Fruit fly (Drosophila melanogaster) whole organism, embryonic: Measurements from ENCODE around the gene VGlut.

Experiments used
- Aef1 ChIP-seq: fragments of 200-800 bp; sonication (Bioruptor generic); IDR thresholded peaks from 3 replicates; pipeline ENCODE4 v1.3.6; 2022; ENCODE audit warnings: missing biosample characterization, missing genetic modification characterization
- B-H1 ChIP-seq: fragments of 200-800 bp; sonication (Bioruptor generic); IDR thresholded peaks from 3 replicates; pipeline ENCODE4 v1.3.6; 2022; ENCODE audit warnings: missing biosample characterization, missing genetic modification characterization
- Bteb2 ChIP-seq: fragments of 200-800 bp; sonication (Bioruptor generic); optimal IDR thresholded peaks from 2 replicates; lab custom pipeline; 2016; ENCODE audit warnings: missing biosample characterization, missing genetic modification characterization
- CG11695 ChIP-seq: fragments of 200-800 bp; sonication (Bioruptor generic); IDR thresholded peaks from 3 replicates; pipeline ENCODE4 v1.3.6; 2022; ENCODE audit warnings: missing biosample characterization, missing genetic modification characterization
- CG13894 ChIP-seq: fragments of 200-800 bp; sonication (Bioruptor generic); optimal IDR thresholded peaks from 3 replicates; lab custom pipeline; 2018; ENCODE audit warnings: missing biosample characterization, mild to moderate bottlenecking, missing genetic modification characterization, moderate library complexity
- CG14860 ChIP-seq: fragments of 200-800 bp; sonication (Bioruptor generic); IDR thresholded peaks from 3 replicates; pipeline ENCODE4 v1.3.6; 2022; ENCODE audit warnings: missing biosample characterization, missing genetic modification characterization; ENCODE audit not compliant: partially characterized antibody
- CG15601 ChIP-seq: fragments of 200-800 bp; sonication (Bioruptor generic); optimal IDR thresholded peaks from 3 replicates; lab custom pipeline; 2019; ENCODE audit warnings: missing biosample characterization, mild to moderate bottlenecking, missing genetic modification characterization, moderate library complexity
- CG18262 ChIP-seq: fragments of 200-800 bp; optimal IDR thresholded peaks from 3 replicates; lab custom pipeline; 2019; ENCODE audit warnings: missing biosample characterization, mild to moderate bottlenecking, missing genetic modification characterization, moderate library complexity
- CG2199 ChIP-seq: fragments of 200-800 bp; sonication (Bioruptor generic); IDR thresholded peaks from 3 replicates; pipeline ENCODE4 v1.3.6; 2022; ENCODE audit warnings: missing biosample characterization, missing genetic modification characterization
- CG2889 ChIP-seq: fragments of 200-800 bp; sonication (Bioruptor generic); IDR thresholded peaks from 3 replicates; pipeline ENCODE4 v1.3.6; 2022; ENCODE audit warnings: missing biosample characterization, missing genetic modification characterization
- CG32767 ChIP-seq: fragments of 200-800 bp; sonication (Bioruptor generic); IDR thresholded peaks from 2 replicates; pipeline ENCODE4 v1.3.6; 2022; ENCODE audit warnings: missing biosample characterization, missing genetic modification characterization
- CG4617 ChIP-seq: fragments of 200-800 bp; sonication (Bioruptor generic); optimal IDR thresholded peaks from 3 replicates; lab custom pipeline; 2016; ENCODE audit warnings: missing biosample characterization, missing genetic modification characterization, borderline replicate concordance
- CG4707 ChIP-seq: fragments of 200-800 bp; sonication (Bioruptor generic); optimal IDR thresholded peaks from 2 replicates; lab custom pipeline; 2018; ENCODE audit warnings: missing biosample characterization, mild to moderate bottlenecking, missing genetic modification characterization, moderate library complexity
- CG5953 ChIP-seq: fragments of 200-800 bp; sonication (Bioruptor generic); IDR thresholded peaks from 2 replicates; pipeline ENCODE4 v1.3.6; 2022; ENCODE audit warnings: missing biosample characterization, missing genetic modification characterization
- CG7839 ChIP-seq: fragments of 200-800 bp; sonication (Bioruptor generic); optimal IDR thresholded peaks from 3 replicates; lab custom pipeline; 2018; ENCODE audit warnings: missing biosample characterization, mild to moderate bottlenecking, missing genetic modification characterization, moderate library complexity
- CG8359 ChIP-seq: fragments of 200-800 bp; sonication (Bioruptor generic); optimal IDR thresholded peaks from 2 replicates; lab custom pipeline; 2017; ENCODE audit warnings: missing biosample characterization, mild to moderate bottlenecking, missing genetic modification characterization, borderline replicate concordance
- CHES-1-like ChIP-seq: fragments of 200-800 bp; sonication (Bioruptor generic); optimal IDR thresholded peaks from 2 replicates; lab custom pipeline; 2016; ENCODE audit warnings: missing biosample characterization, missing genetic modification characterization
- Elba2 ChIP-seq: fragments of 200-800 bp; sonication (Bioruptor generic); optimal IDR thresholded peaks from 3 replicates; lab custom pipeline; 2016; ENCODE audit warnings: missing biosample characterization, missing genetic modification characterization
- HLH54F ChIP-seq: fragments of 200-800 bp; sonication (Bioruptor generic); optimal IDR thresholded peaks from 3 replicates; lab custom pipeline; 2016; ENCODE audit warnings: missing biosample characterization, missing genetic modification characterization
- Hr3 ChIP-seq: fragments of 200-800 bp; sonication (Bioruptor generic); optimal IDR thresholded peaks from 3 replicates; lab custom pipeline; 2016; ENCODE audit warnings: missing biosample characterization, missing genetic modification characterization
- Hsf ChIP-seq: fragments of 200-800 bp; sonication (Bioruptor generic); optimal IDR thresholded peaks from 3 replicates; lab custom pipeline; 2016; ENCODE audit warnings: missing biosample characterization, missing genetic modification characterization
- MBD-R2 ChIP-seq: fragments of 200-800 bp; sonication (Bioruptor generic); IDR thresholded peaks from 2 replicates; pipeline ENCODE4 v1.3.6; 2022; ENCODE audit warnings: missing biosample characterization, missing genetic modification characterization
- Meics ChIP-seq: fragments of 200-800 bp; sonication (Bioruptor generic); optimal IDR thresholded peaks from 2 replicates; lab custom pipeline; 2017; ENCODE audit warnings: missing biosample characterization, mild to moderate bottlenecking, missing genetic modification characterization
- NFAT ChIP-seq: fragments of 200-800 bp; sonication (Bioruptor generic); IDR thresholded peaks from 2 replicates; pipeline ENCODE4 v1.3.6; 2022; ENCODE audit warnings: missing biosample characterization, missing genetic modification characterization
- Nf-YA ChIP-seq: fragments of 200-800 bp; sonication (Bioruptor generic); IDR thresholded peaks from 2 replicates; pipeline ENCODE4 v1.3.6; 2022; ENCODE audit warnings: missing biosample characterization, missing genetic modification characterization
- NfI ChIP-seq: fragments of 200-800 bp; sonication (Bioruptor generic); optimal IDR thresholded peaks from 3 replicates; lab custom pipeline; 2018; ENCODE audit warnings: missing biosample characterization, mild to moderate bottlenecking, missing genetic modification characterization, moderate library complexity
- Opbp ChIP-seq: fragments of 200-800 bp; sonication (Bioruptor generic); IDR thresholded peaks from 3 replicates; pipeline ENCODE4 v1.3.6; 2022; ENCODE audit warnings: missing biosample characterization, missing genetic modification characterization; ENCODE audit not compliant: partially characterized antibody
- Poxn ChIP-seq: fragments of 200-800 bp; sonication (Bioruptor generic); IDR thresholded peaks from 2 replicates; pipeline ENCODE4 v1.3.6; 2022; ENCODE audit warnings: missing biosample characterization, missing genetic modification characterization
- Sry-δ ChIP-seq: fragments of 200-800 bp; sonication (Bioruptor generic); optimal IDR thresholded peaks from 2 replicates; lab custom pipeline; 2016; ENCODE audit warnings: missing biosample characterization, missing genetic modification characterization
- bowl ChIP-seq: fragments of 200-800 bp; sonication (Bioruptor generic); IDR thresholded peaks from 2 replicates; pipeline ENCODE4 v1.3.6; 2022; ENCODE audit warnings: missing biosample characterization, missing genetic modification characterization
- dysf ChIP-seq: fragments of 200-800 bp; sonication (Bioruptor generic); IDR thresholded peaks from 3 replicates; pipeline ENCODE4 v1.3.6; 2022; ENCODE audit warnings: missing biosample characterization, missing genetic modification characterization
- emc ChIP-seq: fragments of 200-800 bp; sonication (Bioruptor generic); optimal IDR thresholded peaks from 2 replicates; lab custom pipeline; 2016; ENCODE audit warnings: missing biosample characterization, missing genetic modification characterization
- gem ChIP-seq: fragments of 200-800 bp; sonication (Bioruptor generic); optimal IDR thresholded peaks from 2 replicates; lab custom pipeline; 2019; ENCODE audit warnings: missing biosample characterization, mild to moderate bottlenecking, missing genetic modification characterization, moderate library complexity
- h ChIP-seq: fragments of >200 bp; optimal IDR thresholded peaks from 2 replicates; lab custom pipeline; 2017
- her ChIP-seq: fragments of 200-800 bp; sonication (Bioruptor generic); optimal IDR thresholded peaks from 2 replicates; lab custom pipeline; 2016; ENCODE audit warnings: missing biosample characterization, missing genetic modification characterization
- hth ChIP-seq: fragments of >200 bp; optimal IDR thresholded peaks from 2 replicates; lab custom pipeline; 2017; ENCODE audit warnings: inconsistent platforms
- kah ChIP-seq: fragments of 200-800 bp; sonication (Bioruptor generic); optimal IDR thresholded peaks from 2 replicates; lab custom pipeline; 2018; ENCODE audit warnings: missing biosample characterization, mild to moderate bottlenecking, missing genetic modification characterization
- mld ChIP-seq: fragments of 200-800 bp; sonication (Bioruptor generic); IDR thresholded peaks from 3 replicates; pipeline ENCODE4 v1.3.6; 2022; ENCODE audit warnings: missing biosample characterization, missing genetic modification characterization; ENCODE audit not compliant: partially characterized antibody
- nerfin-1 ChIP-seq: fragments of 200-800 bp; sonication (Bioruptor generic); optimal IDR thresholded peaks from 3 replicates; lab custom pipeline; 2019; ENCODE audit warnings: missing biosample characterization, mild to moderate bottlenecking, missing genetic modification characterization, moderate library complexity
- nom ChIP-seq: fragments of 200-800 bp; sonication (Bioruptor generic); optimal IDR thresholded peaks from 2 replicates; lab custom pipeline; 2017; ENCODE audit warnings: missing biosample characterization, missing genetic modification characterization, mild to moderate bottlenecking, moderate library complexity, missing genetic modification reagents
- oc ChIP-seq: fragments of 200-800 bp; sonication (Bioruptor generic); optimal IDR thresholded peaks from 2 replicates; lab custom pipeline; 2018; ENCODE audit warnings: missing biosample characterization, mild to moderate bottlenecking, missing genetic modification characterization, moderate library complexity
- odd ChIP-seq: fragments of 200-800 bp; sonication (Bioruptor generic); optimal IDR thresholded peaks from 2 replicates; lab custom pipeline; 2017; ENCODE audit warnings: missing biosample characterization, mild to moderate bottlenecking, missing genetic modification characterization
- repo ChIP-seq: fragments of 200-800 bp; sonication (Bioruptor generic); optimal IDR thresholded peaks from 2 replicates; lab custom pipeline; 2016; ENCODE audit warnings: missing biosample characterization, missing genetic modification characterization
- ro ChIP-seq: fragments of 200-800 bp; sonication (Bioruptor generic); IDR thresholded peaks from 2 replicates; pipeline ENCODE4 v1.3.6; 2022; ENCODE audit warnings: missing biosample characterization, missing genetic modification characterization
- run ChIP-seq: fragments of 200-800 bp; sonication (Bioruptor generic); optimal IDR thresholded peaks from 3 replicates; lab custom pipeline; 2018; ENCODE audit warnings: missing biosample characterization, mild to moderate bottlenecking, missing genetic modification characterization
- sens ChIP-seq: fragments of 200-800 bp; sonication (Bioruptor generic); peaks from one replicate; lab custom pipeline; 2016; ENCODE audit warnings: missing biosample characterization, missing genetic modification characterization
- sr ChIP-seq: fragments of 200-800 bp; sonication (Bioruptor generic); IDR thresholded peaks from 3 replicates; pipeline ENCODE4 v1.3.6; 2022; ENCODE audit warnings: missing biosample characterization, missing genetic modification characterization
- tin ChIP-seq: fragments of 200-800 bp; sonication (Bioruptor generic); optimal IDR thresholded peaks from 3 replicates; lab custom pipeline; 2016; ENCODE audit warnings: missing biosample characterization, missing genetic modification characterization
- tx ChIP-seq: fragments of 200-800 bp; sonication (Bioruptor generic); optimal IDR thresholded peaks from 2 replicates; lab custom pipeline; 2016; ENCODE audit warnings: missing biosample characterization, missing genetic modification characterization
- z ChIP-seq: fragments of 200-800 bp; sonication (Bioruptor generic); IDR thresholded peaks from 3 replicates; pipeline ENCODE4 v1.3.6; 2022; ENCODE audit warnings: missing biosample characterization, missing genetic modification characterization
- zen ChIP-seq: fragments of 200-800 bp; sonication (Bioruptor generic); optimal IDR thresholded peaks from 3 replicates; lab custom pipeline; 2018; ENCODE audit warnings: missing biosample characterization, mild to moderate bottlenecking, missing genetic modification characterization, moderate library complexity
- zfh1 ChIP-seq: fragments of 200-800 bp; sonication (Bioruptor generic); IDR thresholded peaks from 3 replicates; pipeline ENCODE4 v1.3.6; 2022; ENCODE audit warnings: missing biosample characterization, missing genetic modification characterization
- zfh2 ChIP-seq: fragments of 200-800 bp; sonication (Bioruptor generic); optimal IDR thresholded peaks from 2 replicates; lab custom pipeline; 2016; ENCODE audit warnings: missing biosample characterization, missing genetic modification characterization

VGlut gene

dm6 chr2L:2365077-2365651 lies 34.9 kb upstream of the VGlut start, which contains the start of the genes Rab5 and Axud1 (continued):
- TF ChIP-seq gem (tag; lab: Kevin White, UChicago) (peak; percentile 9), CG7839 (tag; lab: Kevin White, UChicago) (peak; percentile 4), CG8359 (no peak), odd (no peak), CG18262 (tag; lab: Kevin White, UChicago) (no peak), dysf (GFP tag; lab: Robert Waterston, UW) (no peak), bowl (GFP tag; lab: Robert Waterston, UW) (no peak), z (GFP tag; lab: Robert Waterston, UW) (no peak), her (no peak), Bteb2 (no peak), ro (GFP tag; lab: Robert Waterston, UW) (no peak), CG15601 (peak; percentile 41), Hsf (GFP tag; lab: Kevin White, UChicago) (no peak), CHES-1-like (GFP tag; lab: Kevin White, UChicago) (no peak), CG32767 (GFP tag; lab: Robert Waterston, UW) (no peak), NfI (no peak), CG5953 (no peak), Elba2 (GFP tag; lab: Kevin White, UChicago) (no peak), CG2889 (GFP tag; lab: Robert Waterston, UW) (no peak), Nf-YA (no peak), CG11695 (GFP tag; lab: Robert Waterston, UW) (peak; percentile 34; the same call in 1 of the 3 replicates), mld (GFP tag; lab: Robert Waterston, UW) (no peak), Aef1 (GFP tag; lab: Robert Waterston, UW) (no peak), sr (GFP tag; lab: Robert Waterston, UW) (no peak), hth (lab: Kevin White, UChicago) (no peak), nom (GFP tag; lab: Kevin White, UChicago) (peak; percentile 32), nerfin-1 (tag; lab: Kevin White, UChicago) (no peak), sens (GFP tag; lab: Kevin White, UChicago) (peak; percentile 72), zen (tag; lab: Kevin White, UChicago) (no peak), CG13894 (tag; lab: Kevin White, UChicago) (no peak), run (tag; lab: Kevin White, UChicago) (no peak), h (lab: Kevin White, UChicago) (no peak), Poxn (GFP tag; lab: Robert Waterston, UW) (no peak), Hr3 (GFP tag; lab: Kevin White, UChicago) (no peak), tin (GFP tag; lab: Kevin White, UChicago) (no peak), tx (GFP tag; lab: Kevin White, UChicago) (no peak), CG4707 (GFP tag; lab: Kevin White, UChicago) (no peak), repo (GFP tag; lab: Kevin White, UChicago) (no peak), CG14860 (GFP tag; lab: Robert Waterston, UW) (no peak), Opbp (no peak), zfh1 (GFP tag; lab: Robert Waterston, UW) (no peak), Sry-δ (GFP tag; lab: Kevin White, UChicago) (peak; percentile 59), CG4617 (GFP tag; lab: Kevin White, UChicago) (peak; percentile 92), MBD-R2 (GFP tag; lab: Robert Waterston, UW) (peak; percentile 54; the same call in 1 of the 2 replicates), HLH54F (GFP tag; lab: Kevin White, UChicago) (no peak), B-H1 (GFP tag; lab: Robert Waterston, UW) (no peak), kah (GFP tag; lab: Kevin White, UChicago) (no peak), zfh2 (GFP tag; lab: Kevin White, UChicago) (no peak), oc (tag; lab: Kevin White, UChicago) (no peak), Meics (GFP tag; lab: Kevin White, UChicago) (no peak), emc (no peak), NFAT (no peak), CG2199 (GFP tag; lab: Robert Waterston, UW) (no peak)
